Fruit fly (Drosophila melanogaster): ENCODE data around the gene CG14610.

CG14610 gene

dm6 chr3R:7123699-7124098, 20.4 kb downstream of the CG14610 start:
- TF ChIP-seq CTCF (optimal IDR thresholded peaks at IDR 0.05), result no peak
- no peak for TF ChIP-seq CG8478 (optimal IDR thresholded peaks at IDR 0.05)

DNA sequence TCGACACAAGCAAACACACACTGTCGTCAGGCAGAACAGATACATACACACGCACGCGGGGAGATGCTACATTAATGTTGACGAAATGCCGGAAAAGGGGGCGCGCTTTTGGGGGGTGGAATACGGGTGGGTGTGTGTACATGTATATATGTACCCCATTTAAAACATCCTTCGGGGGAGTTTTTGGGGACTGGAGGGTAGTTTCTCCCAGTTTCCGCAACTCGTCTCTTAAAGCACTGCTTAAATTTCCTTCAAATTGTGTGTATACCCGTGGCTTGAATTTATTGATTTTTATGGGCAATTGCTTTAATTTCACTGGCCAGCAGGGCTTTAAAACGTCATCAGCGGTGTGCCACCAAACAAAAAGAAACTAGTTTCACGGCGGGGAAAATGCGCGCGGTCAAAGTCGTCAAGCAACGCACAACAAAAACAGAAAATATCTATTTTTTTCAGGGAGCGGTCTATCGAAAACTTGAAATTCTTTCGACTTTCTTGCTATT, 21.0 kb downstream of the CG14610 start:
- TF ChIP-seq CG8478 (optimal IDR thresholded peaks at IDR 0.05) (no peak), CTCF (optimal IDR thresholded peaks at IDR 0.05) (no peak)

dm6 chr3R:7122172-7123072, 21.7 kb downstream of the CG14610 start:
- TF ChIP-seq CG8478 (optimal IDR thresholded peaks at IDR 0.05) (no peak), CTCF (optimal IDR thresholded peaks at IDR 0.05) (no peak)

dm6 chr3R:7117590-7117989, 26.5 kb downstream of the CG14610 start, which contains the start of gene Mlp84B:
Gene Mlp84B, minus strand, starts transcription at chr3R:7117732.
- no peak for TF ChIP-seq CTCF (optimal IDR thresholded peaks at IDR 0.05)
- TF ChIP-seq CG8478 (optimal IDR thresholded peaks at IDR 0.05), result no peak

DNA sequence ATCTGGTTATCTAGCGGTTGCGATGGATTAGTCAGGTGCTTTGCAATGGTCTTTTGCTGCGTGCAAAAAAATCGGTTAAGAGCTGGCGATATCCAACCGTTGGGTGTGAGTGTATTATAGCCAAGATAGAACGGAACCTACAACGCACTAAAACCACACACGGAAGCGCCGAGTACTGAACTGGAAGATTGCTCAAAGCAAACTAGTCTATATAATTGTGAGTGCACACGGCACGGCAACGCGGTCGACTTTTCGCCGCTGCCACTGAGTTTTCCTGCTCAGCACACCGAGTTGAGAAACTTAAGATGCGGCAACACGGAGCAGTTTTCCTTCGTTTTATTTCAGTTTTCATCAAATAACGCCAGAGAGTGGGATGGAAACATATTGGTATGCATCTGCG, 27.6 kb downstream of the CG14610 start:
- TF ChIP-seq CG8478 (optimal IDR thresholded peaks at IDR 0.05) (no peak), CTCF (optimal IDR thresholded peaks at IDR 0.05) (no peak)

DNA sequence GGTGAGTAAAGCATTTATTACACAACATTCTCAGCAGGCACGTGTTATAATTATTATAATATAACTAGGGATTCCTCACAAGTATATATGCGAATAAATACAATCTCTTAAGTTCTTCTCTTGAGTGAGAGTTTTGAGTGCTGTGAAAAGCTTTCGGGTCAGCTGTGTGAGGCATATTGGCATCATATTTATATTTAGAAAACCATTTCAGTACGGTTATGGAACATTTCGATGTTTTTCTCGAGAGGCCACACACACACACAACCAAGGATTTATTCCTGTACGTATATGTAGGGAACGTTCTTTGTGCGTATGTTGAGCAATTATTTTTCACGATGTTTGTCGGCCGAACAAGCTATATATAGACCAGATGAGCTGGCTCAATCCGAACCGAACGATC, 31.1 kb downstream of the CG14610 start:
- TF ChIP-seq CG8478 (optimal IDR thresholded peaks at IDR 0.05) (no peak), CTCF (optimal IDR thresholded peaks at IDR 0.05) (no peak)

dm6 chr3R:7111206-7111858, 32.8 kb downstream of the CG14610 start:
- no peak for TF ChIP-seq CG8478 (optimal IDR thresholded peaks at IDR 0.05)
- TF ChIP-seq CTCF (optimal IDR thresholded peaks at IDR 0.05), result no peak

dm6 chr3R:7109760-7110303, 34.3 kb downstream of the CG14610 start:
- TF ChIP-seq CTCF (optimal IDR thresholded peaks at IDR 0.05), result no peak
- TF ChIP-seq CG8478 (optimal IDR thresholded peaks at IDR 0.05), result no peak

- TF ChIP-seq CG8478 (optimal IDR thresholded peaks at IDR 0.05) (no peak), CTCF (optimal IDR thresholded peaks at IDR 0.05) (no peak)
Measured at dm6 chr3R:7108589-7109312, 35.3 kb downstream of the CG14610 start.

DNA sequence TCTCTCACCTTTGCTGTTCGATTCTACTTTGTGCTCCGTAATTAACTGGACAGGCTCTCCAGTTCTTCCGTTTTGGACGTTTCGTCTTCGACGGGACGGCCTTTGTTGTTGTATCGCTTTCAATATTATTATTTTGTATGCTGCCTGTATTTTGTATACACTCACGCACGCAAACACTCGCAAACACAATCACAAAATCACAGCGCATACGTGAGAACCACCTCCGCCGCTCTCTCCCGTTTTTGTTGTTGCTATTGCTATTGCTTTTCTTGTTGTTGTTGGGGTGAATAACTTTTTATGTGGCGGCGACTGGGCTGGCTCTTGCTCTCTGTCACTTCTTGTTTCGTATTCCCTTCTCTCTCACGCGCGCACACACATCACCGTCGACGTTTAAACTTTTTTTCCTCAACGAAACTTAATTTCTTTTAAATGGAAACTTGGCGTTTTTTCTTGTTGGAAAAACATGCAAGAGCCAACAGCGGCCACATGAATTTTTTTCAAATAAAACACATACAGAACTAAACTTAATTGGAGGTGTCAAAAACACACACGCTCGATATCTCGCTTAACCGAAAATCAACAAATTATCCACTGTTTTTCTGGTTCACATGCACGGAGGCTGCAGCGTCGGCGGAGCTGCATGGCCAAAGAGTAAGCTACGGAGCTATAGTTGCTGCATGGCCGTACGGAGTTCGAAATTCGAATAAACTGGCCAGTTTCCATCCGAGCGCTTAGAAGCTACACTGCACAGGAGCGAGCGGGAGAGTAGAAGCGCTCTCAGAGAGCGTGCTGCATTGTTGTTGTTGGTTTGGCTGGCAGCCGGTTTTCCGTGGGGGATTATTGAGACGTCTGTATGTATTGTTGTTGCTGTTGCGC, 36.1 kb downstream of the CG14610 start:
- TF ChIP-seq CG8478 (optimal IDR thresholded peaks at IDR 0.05) (no peak), CTCF (optimal IDR thresholded peaks at IDR 0.05) (no peak)

dm6 chr3R:7105503-7106164, 38.5 kb downstream of the CG14610 start:
- TF ChIP-seq CG8478 (optimal IDR thresholded peaks at IDR 0.05) (no peak), CTCF (optimal IDR thresholded peaks at IDR 0.05) (no peak)

- TF ChIP-seq CTCF (optimal IDR thresholded peaks at IDR 0.05), result no peak
- no peak for TF ChIP-seq CG8478 (optimal IDR thresholded peaks at IDR 0.05)
Measured at dm6 chr3R:7104308-7104707, 39.8 kb downstream of the CG14610 start.
